Worm (Caenorhabditis elegans): ENCODE measurements around the gene Y50E8A.10.

DNA sequence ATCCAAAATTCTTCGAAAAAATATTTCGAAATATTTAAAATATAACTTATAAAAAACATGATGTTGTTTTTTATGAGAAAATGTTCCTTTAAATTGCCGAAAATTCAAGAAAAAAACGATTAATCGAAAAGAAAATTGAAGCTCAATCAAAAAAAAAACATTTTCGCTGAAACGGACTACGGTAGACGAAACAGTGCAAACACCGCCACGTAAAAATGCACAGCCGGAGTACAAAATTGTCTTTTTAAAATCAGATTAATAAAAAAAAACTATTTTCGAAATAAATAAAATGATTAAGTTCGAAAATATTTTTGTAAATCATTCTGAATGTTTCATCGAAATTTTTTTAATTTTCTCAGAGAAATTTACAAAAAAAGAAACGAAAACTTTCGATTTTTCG, 33.8 kb downstream of the Y50E8A.10 start:
- TF ChIP-seq elt-1 (tag; optimal IDR thresholded peaks at IDR 0.05; ENCODE audit: borderline replicate concordance, insufficient read depth) (no peak), mab-5 (tag; optimal IDR thresholded peaks at IDR 0.05) (no peak), sptf-1 (tag; optimal IDR thresholded peaks at IDR 0.05) (no peak), pha-4 (tag; optimal IDR thresholded peaks at IDR 0.05) (no peak), sem-2 (GFP tag; optimal IDR thresholded peaks at IDR 0.05) (no peak), unc-62 (GFP tag; optimal IDR thresholded peaks at IDR 0.05) (no peak)

All from whole organism, mixed stage, embryonic.